Fruit fly (Drosophila melanogaster): ENCODE measurements around the gene CG8851.
A peak's percentile ranks its signal among the peaks of the same experiment; 100 is the strongest.

DNA sequence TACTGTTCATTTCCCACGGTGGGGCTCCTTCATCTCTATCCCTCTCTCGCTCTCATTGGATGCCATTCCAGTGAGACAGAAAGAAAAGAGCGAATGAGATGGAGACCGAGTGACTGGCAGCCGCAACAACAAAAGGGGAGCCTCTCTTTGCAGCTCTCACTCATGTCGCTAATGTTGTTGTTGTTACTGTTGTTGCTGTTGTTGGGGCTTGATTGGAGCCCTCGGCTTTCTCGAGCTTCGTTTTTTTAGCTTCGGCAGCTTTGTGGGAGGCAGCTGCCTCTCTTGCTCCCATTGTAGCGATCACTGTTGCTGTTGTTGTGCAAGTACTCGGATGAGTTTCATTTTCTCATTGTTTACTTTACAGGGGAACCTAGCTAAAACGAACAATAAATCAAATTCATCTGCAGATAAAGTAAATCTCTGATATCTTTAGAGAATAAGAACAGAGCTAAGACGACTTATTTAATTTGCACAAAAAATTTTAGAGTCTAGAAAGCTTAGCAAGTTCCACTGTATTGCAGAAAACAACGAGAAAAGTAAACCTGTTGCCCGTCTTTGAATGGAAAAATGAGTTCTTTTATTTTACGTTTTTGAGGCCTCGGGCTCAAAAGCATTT, 14.9 kb downstream of the CG8851 start:
- no peak for TF ChIP-seq psq (optimal IDR thresholded peaks at IDR 0.05)
- TF ChIP-seq EcR (GFP tag; optimal IDR thresholded peaks at IDR 0.05): no peak
- TF ChIP-seq Dll (optimal IDR thresholded peaks at IDR 0.05): peak; percentile 74
- no peak for TF ChIP-seq pan (optimal IDR thresholded peaks at IDR 0.05)

All from whole organism.